Worm (Caenorhabditis elegans): ENCODE data around the gene pqn-51.

- TF ChIP-seq elt-1 (tag; optimal IDR thresholded peaks at IDR 0.05) (no peak), lin-11 (tag; optimal IDR thresholded peaks at IDR 0.05) (no peak), blmp-1 (tag; optimal IDR thresholded peaks at IDR 0.05; ENCODE audit: insufficient read depth) (no peak), R02D3.7 (tag; optimal IDR thresholded peaks at IDR 0.05) (no peak), ztf-4 (tag; optimal IDR thresholded peaks at IDR 0.05) (no peak), unc-55 (GFP tag; optimal IDR thresholded peaks at IDR 0.05) (no peak), ceh-82 (tag; optimal IDR thresholded peaks at IDR 0.05) (no peak), mdl-1 (tag; optimal IDR thresholded peaks at IDR 0.05) (no peak), snpc-4 (tag; optimal IDR thresholded peaks at IDR 0.05) (no peak), nhr-129 (tag; optimal IDR thresholded peaks at IDR 0.05) (no peak), lin-13 (GFP tag; optimal IDR thresholded peaks at IDR 0.05) (no peak), nhr-10 (tag; optimal IDR thresholded peaks at IDR 0.05) (no peak), zag-1 (tag; optimal IDR thresholded peaks at IDR 0.05) (no peak), skn-1 (tag; optimal IDR thresholded peaks at IDR 0.05) (no peak)
Observed at ce11 chrV:5033099-5033498, 16.3 kb upstream of the pqn-51 start, which contains the start of gene K11D12.13.

Data from whole organism, L2 larva.